Worm (Caenorhabditis elegans): Measurements from ENCODE around the gene epc-1.
A peak's percentile ranks its signal among the peaks of the same experiment; 100 is the strongest.

The epc-1 gene

ce11 chrIII:12565791-12566190, 42.6 kb downstream of the epc-1 start:
- TF ChIP-seq ztf-3 (GFP tag; optimal IDR thresholded peaks at IDR 0.05) = no peak
- no peak for TF ChIP-seq F49E8.2 (tag; optimal IDR thresholded peaks at IDR 0.05; ENCODE audit: insufficient read depth)
- TF ChIP-seq madf-8 (GFP tag; conservative IDR thresholded peaks at IDR 0.05) = no peak
- TF ChIP-seq C17E4.6 (GFP tag; IDR thresholded peaks at IDR 0.05) = no peak
- no peak for TF ChIP-seq tlf-1 (GFP tag; optimal IDR thresholded peaks at IDR 0.05)

- TF ChIP-seq ztf-25 (GFP tag; IDR thresholded peaks at IDR 0.05) (no peak), zfh-2 (GFP tag; conservative IDR thresholded peaks at IDR 0.05) (peak; percentile 66)
Measured at ce11 chrIII:12562769-12563168, 45.6 kb downstream of the epc-1 start.

ce11 chrIII:12558097-12558594, 50.2 kb downstream of the epc-1 start:
- no peak for TF ChIP-seq rpc-1 (optimal IDR thresholded peaks at IDR 0.05)
- no peak for TF ChIP-seq rpc-1 (tag; optimal IDR thresholded peaks at IDR 0.05)
- no peak for TF ChIP-seq lsy-27 (tag; optimal IDR thresholded peaks at IDR 0.05; ENCODE audit: borderline replicate concordance, insufficient read depth)
- peak; percentile 69 for TF ChIP-seq attf-5 (GFP tag; optimal IDR thresholded peaks at IDR 0.05)
- no peak for TF ChIP-seq F33H1.4 (GFP tag; IDR thresholded peaks at IDR 0.05)
- no peak for TF ChIP-seq ceh-58 (GFP tag; IDR thresholded peaks at IDR 0.05)
- peak in 1 of 3 experiments; percentile 46 for TF ChIP-seq lin-35 (GFP tag; optimal IDR thresholded peaks at IDR 0.05)
- peak; percentile 46 for TF ChIP-seq K12H6.12 (tag; optimal IDR thresholded peaks at IDR 0.05)
- no peak for TF ChIP-seq mxl-1 (tag; optimal IDR thresholded peaks at IDR 0.05)
- TF ChIP-seq lin-40 (tag; optimal IDR thresholded peaks at IDR 0.05) = peak; percentile 29
- peak; percentile 72 for TF ChIP-seq atf-7 (tag; optimal IDR thresholded peaks at IDR 0.05)
- TF ChIP-seq cebp-1 (GFP tag; IDR thresholded peaks at IDR 0.05) = no peak
- TF ChIP-seq cebp-1 (tag; optimal IDR thresholded peaks at IDR 0.05) = peak; percentile 44
- no peak for TF ChIP-seq die-1 (tag; optimal IDR thresholded peaks at IDR 0.05)
- TF ChIP-seq ztf-3 (GFP tag; optimal IDR thresholded peaks at IDR 0.05) = no peak
- peak; percentile 93 for TF ChIP-seq zfh-2 (GFP tag; conservative IDR thresholded peaks at IDR 0.05)
- TF ChIP-seq attf-3 (GFP tag; conservative IDR thresholded peaks at IDR 0.05) = no peak
- TF ChIP-seq mes-4 (tag; optimal IDR thresholded peaks at IDR 0.05) = no peak
- TF ChIP-seq madf-10 (tag; optimal IDR thresholded peaks at IDR 0.05) = peak; percentile 19
- no peak for TF ChIP-seq snpc-3.4 (tag; optimal IDR thresholded peaks at IDR 0.05)
- no peak for TF ChIP-seq efl-1 (GFP tag; optimal IDR thresholded peaks at IDR 0.05)
- TF ChIP-seq sdz-38 (tag; optimal IDR thresholded peaks at IDR 0.05) = no peak
- TF ChIP-seq nfyb-1 (GFP tag; IDR thresholded peaks at IDR 0.05) = peak; percentile 51; the same call in 1 of the 2 replicates
- TF ChIP-seq Y95B8A.8 (GFP tag; IDR thresholded peaks at IDR 0.05) = no peak
- peak; percentile 79 for TF ChIP-seq nhr-80 (tag; optimal IDR thresholded peaks at IDR 0.05)
- peak; percentile 40; the same call in 1 of the 2 replicates for TF ChIP-seq hmg-1.2 (GFP tag; IDR thresholded peaks at IDR 0.05)
- no peak for TF ChIP-seq nhr-179 (tag; optimal IDR thresholded peaks at IDR 0.05)
- TF ChIP-seq snpc-4 (GFP tag; optimal IDR thresholded peaks at IDR 0.05) = no peak
- peak in 2 of 4 experiments; percentile 24 to 38 for TF ChIP-seq snpc-4 (tag; optimal IDR thresholded peaks at IDR 0.05)
- no peak for TF ChIP-seq D2030.7 (GFP tag; IDR thresholded peaks at IDR 0.05)
- TF ChIP-seq repo-1 (tag; optimal IDR thresholded peaks at IDR 0.05) = no peak
- TF ChIP-seq ceh-40 (GFP tag; IDR thresholded peaks at IDR 0.05) = no peak
